Worm (Caenorhabditis elegans): Measurements from ENCODE around the gene Y61A9LA.1.

The Y61A9LA.1 gene

ce11 chrV:4615802-4616201 is 30.7 kb downstream of the Y61A9LA.1 start, which contains the start of the genes Y61A9LA.10 and F54D11.4 (continued):
- TF ChIP-seq lin-13 (GFP tag; optimal IDR thresholded peaks at IDR 0.05) (no peak), tlp-1 (tag; optimal IDR thresholded peaks at IDR 0.05) (no peak), nhr-71 (tag; optimal IDR thresholded peaks at IDR 0.05) (peak; percentile 79), nhr-12 (tag; optimal IDR thresholded peaks at IDR 0.05) (no peak), elt-3 (tag; optimal IDR thresholded peaks at IDR 0.05) (peak in 1 of 6 experiments; percentile 43), nhr-19 (GFP tag; conservative IDR thresholded peaks at IDR 0.05) (no peak; the same call in 1 of the 2 replicates), nhr-84 (tag; optimal IDR thresholded peaks at IDR 0.05) (no peak), nhr-11 (tag; optimal IDR thresholded peaks at IDR 0.05) (no peak), C16A3.4 (tag; optimal IDR thresholded peaks at IDR 0.05) (peak; percentile 39), fos-1 (tag; optimal IDR thresholded peaks at IDR 0.05) (peak; percentile 11), unc-86 (tag; optimal IDR thresholded peaks at IDR 0.05) (peak; percentile 40), grh-1 (GFP tag; IDR thresholded peaks at IDR 0.05) (0 out of 2 replicates have a peak, but pooled peaks have one; percentile 9), F16B12.6 (tag; optimal IDR thresholded peaks at IDR 0.05) (peak; percentile 5), lin-14 (GFP tag; optimal IDR thresholded peaks at IDR 0.05) (no peak), skn-1 (tag; optimal IDR thresholded peaks at IDR 0.05) (peak; percentile 54), ets-5 (GFP tag; IDR thresholded peaks at IDR 0.05) (no peak), fkh-8 (tag; optimal IDR thresholded peaks at IDR 0.05) (no peak), jun-1 (tag; optimal IDR thresholded peaks at IDR 0.05) (no peak), hlh-4 (tag; optimal IDR thresholded peaks at IDR 0.05) (no peak), sptf-1 (tag; optimal IDR thresholded peaks at IDR 0.05) (no peak), dpl-1 (GFP tag; optimal IDR thresholded peaks at IDR 0.05) (peak; percentile 53 to 73 (median 66)), sox-4 (tag; optimal IDR thresholded peaks at IDR 0.05) (peak; percentile 24), ceh-63 (GFP tag; optimal IDR thresholded peaks at IDR 0.05) (no peak), nhr-28 (tag; optimal IDR thresholded peaks at IDR 0.05) (no peak), efl-3 (GFP tag; optimal IDR thresholded peaks at IDR 0.05) (no peak), mep-1 (tag; optimal IDR thresholded peaks at IDR 0.05) (peak; percentile 84), nhr-47 (tag; optimal IDR thresholded peaks at IDR 0.05) (peak; percentile 80), nhr-77 (tag; optimal IDR thresholded peaks at IDR 0.05) (no peak), Y116A8C.19 (tag; optimal IDR thresholded peaks at IDR 0.05; ENCODE audit: borderline replicate concordance) (no peak), xbp-1 (tag; optimal IDR thresholded peaks at IDR 0.05) (peak; percentile 74), hlh-17 (GFP tag; optimal IDR thresholded peaks at IDR 0.05; ENCODE audit: borderline replicate concordance) (no peak), unc-30 (tag; optimal IDR thresholded peaks at IDR 0.05) (no peak), irx-1 (tag; optimal IDR thresholded peaks at IDR 0.05) (peak; percentile 58), C04F5.9 (tag; optimal IDR thresholded peaks at IDR 0.05) (no peak), elt-2 (tag; optimal IDR thresholded peaks at IDR 0.05) (peak; percentile 28), ztf-4 (tag; optimal IDR thresholded peaks at IDR 0.05) (no peak), ama-1 (optimal IDR thresholded peaks at IDR 0.05) (no peak), mef-2 (tag; optimal IDR thresholded peaks at IDR 0.05) (no peak), fkh-10 (GFP tag; optimal IDR thresholded peaks at IDR 0.05) (no peak), zip-4 (GFP tag; optimal IDR thresholded peaks at IDR 0.05) (no peak), mab-9 (GFP tag; IDR thresholded peaks at IDR 0.05) (no peak), ceh-82 (tag; optimal IDR thresholded peaks at IDR 0.05) (peak; percentile 34 to 52 (median 35)), blmp-1 (tag; optimal IDR thresholded peaks at IDR 0.05) (peak; percentile 39), pqm-1 (tag; optimal IDR thresholded peaks at IDR 0.05) (no peak), sup-37 (GFP tag; optimal IDR thresholded peaks at IDR 0.05) (no peak), lin-15B (tag; optimal IDR thresholded peaks at IDR 0.05) (peak; percentile 36), ces-1 (GFP tag; optimal IDR thresholded peaks at IDR 0.05) (no peak), nhr-237 (tag; optimal IDR thresholded peaks at IDR 0.05) (no peak), C34B4.2 (tag; optimal IDR thresholded peaks at IDR 0.05) (no peak), nhr-76 (tag; optimal IDR thresholded peaks at IDR 0.05) (no peak), lir-3 (tag; optimal IDR thresholded peaks at IDR 0.05; ENCODE audit: poor library complexity) (no peak), unc-98 (GFP tag; IDR thresholded peaks at IDR 0.05) (no peak), vab-15 (tag; optimal IDR thresholded peaks at IDR 0.05) (no peak), unc-62 (GFP tag; optimal IDR thresholded peaks at IDR 0.05) (no peak)
